Fruit fly (Drosophila melanogaster): ENCODE results near the gene UBL3.

DNA sequence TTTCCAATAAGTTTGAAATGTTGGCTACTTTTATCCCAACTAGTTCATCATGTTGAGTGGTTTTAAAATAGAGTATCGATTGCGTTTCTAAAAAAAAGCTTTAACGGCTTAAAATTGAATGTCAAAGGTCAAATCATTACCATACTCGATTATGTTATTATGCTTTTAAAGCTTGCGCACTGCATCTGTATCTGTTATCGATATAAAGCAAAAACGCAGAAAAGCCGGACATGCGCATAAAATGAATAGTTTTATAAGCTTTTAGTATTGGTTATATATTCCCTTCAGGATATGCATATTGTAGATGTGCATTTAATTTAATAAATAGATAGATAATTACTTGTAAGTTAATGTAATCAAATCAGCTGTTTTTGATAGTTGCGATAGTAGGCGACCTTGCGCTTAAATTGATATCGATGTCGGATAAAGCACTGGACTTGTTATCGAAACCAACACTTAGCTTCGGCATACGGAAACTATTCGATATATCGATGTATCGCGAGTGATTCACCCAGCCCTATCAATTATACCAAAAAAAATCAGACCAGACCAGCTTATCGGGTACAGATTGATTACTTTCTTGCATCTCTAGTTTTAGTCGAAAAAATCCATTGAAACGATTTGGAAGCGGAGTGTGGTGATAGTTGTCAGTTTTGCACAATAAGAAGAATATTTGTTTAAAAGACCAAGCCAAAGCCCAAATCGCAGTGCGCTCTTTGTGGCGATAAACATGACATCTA is 38.8 kb upstream of the UBL3 start, which contains the start of gene shi:
- TF ChIP-seq EcR (GFP tag; optimal IDR thresholded peaks at IDR 0.05) (no peak), CG13204 (GFP tag; optimal IDR thresholded peaks at IDR 0.05) (no peak), D1 (tag; optimal IDR thresholded peaks at IDR 0.05) (no peak), CG12605 (GFP tag; IDR thresholded peaks at IDR 0.05) (no peak), CG8301 (tag; optimal IDR thresholded peaks at IDR 0.05) (no peak), gl (tag; optimal IDR thresholded peaks at IDR 0.05) (no peak), Snoo (tag; optimal IDR thresholded peaks at IDR 0.05) (no peak), Ets98B (GFP tag; IDR thresholded peaks at IDR 0.05) (no peak), Pif1A (GFP tag; optimal IDR thresholded peaks at IDR 0.05) (no peak), CG9948 (tag; optimal IDR thresholded peaks at IDR 0.05) (no peak), CG34367 (tag; optimal IDR thresholded peaks at IDR 0.05) (no peak)
